Fruit fly (Drosophila melanogaster): ENCODE results near the gene CG1840.

DNA sequence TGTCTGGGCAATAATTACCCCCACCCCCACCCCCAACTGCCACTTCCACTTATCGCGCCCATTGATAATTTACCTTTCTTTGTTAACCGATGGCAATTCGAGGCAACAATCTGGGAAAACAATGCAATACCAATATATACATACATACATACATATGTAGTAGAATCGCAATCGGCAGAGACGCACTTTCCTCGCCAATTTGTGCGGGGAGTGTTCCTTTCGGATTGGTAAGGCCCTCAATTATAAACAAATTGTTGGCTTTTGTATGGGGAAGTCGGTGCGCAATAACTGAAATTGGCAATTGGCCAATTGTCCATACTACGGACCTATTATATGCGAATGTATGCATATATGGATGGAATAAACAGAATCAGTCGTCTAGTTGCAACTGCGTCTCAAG is 35.5 kb downstream of the CG1840 start:
- TF ChIP-seq fru (GFP tag; optimal IDR thresholded peaks at IDR 0.05) (no peak), Hnf4 (GFP tag; optimal IDR thresholded peaks at IDR 0.05) (no peak), Hr83 (GFP tag; optimal IDR thresholded peaks at IDR 0.05; ENCODE audit: poor library complexity, severe bottlenecking) (no peak)
